Fruit fly (Drosophila melanogaster) whole organism, embryonic: ENCODE results near the gene Nup107.

ENCODE experiments used
- Ada2b ChIP-seq: fragments of 200-800 bp; sonication (Bioruptor generic); IDR thresholded peaks from 2 replicates; pipeline ENCODE4 v1.3.6; 2022; ENCODE audit warnings: missing biosample characterization, missing genetic modification characterization
- Antp ChIP-seq: fragments of 200-800 bp; sonication (Bioruptor generic); optimal IDR thresholded peaks from 3 replicates; lab custom pipeline; 2016; ENCODE audit warnings: missing biosample characterization, missing genetic modification characterization
- Atf-2 ChIP-seq: fragments of 200-800 bp; sonication (Bioruptor generic); optimal IDR thresholded peaks from 2 replicates; lab custom pipeline; 2016; ENCODE audit warnings: missing biosample characterization, missing genetic modification characterization
- CG12071 ChIP-seq: fragments of 200-800 bp; sonication (Bioruptor generic); optimal IDR thresholded peaks from 3 replicates; lab custom pipeline; 2018; ENCODE audit warnings: missing biosample characterization, mild to moderate bottlenecking, missing genetic modification characterization
- CG1647 ChIP-seq: fragments of 200-800 bp; sonication (Bioruptor generic); optimal IDR thresholded peaks from 3 replicates; lab custom pipeline; 2016; ENCODE audit warnings: missing biosample characterization, missing genetic modification characterization
- CG16779 ChIP-seq: fragments of 200-800 bp; sonication (Bioruptor generic); IDR thresholded peaks from 2 replicates; pipeline ENCODE4 v1.3.6; 2022; ENCODE audit warnings: missing biosample characterization, missing genetic modification characterization
- CG16815 ChIP-seq: fragments of 200-800 bp; sonication (Bioruptor generic); optimal IDR thresholded peaks from 3 replicates; lab custom pipeline; 2017; ENCODE audit warnings: missing biosample characterization, mild to moderate bottlenecking, missing genetic modification characterization
- CG18619 ChIP-seq: fragments of 200-800 bp; sonication (Bioruptor generic); optimal IDR thresholded peaks from 3 replicates; lab custom pipeline; 2017; ENCODE audit warnings: missing biosample characterization, mild to moderate bottlenecking, missing genetic modification characterization
- CG3995 ChIP-seq: fragments of 200-800 bp; sonication (Bioruptor generic); optimal IDR thresholded peaks from 3 replicates; lab custom pipeline; 2016; ENCODE audit warnings: missing biosample characterization, missing genetic modification characterization
- CG6254 ChIP-seq: fragments of 200-800 bp; sonication (Bioruptor generic); optimal IDR thresholded peaks from 3 replicates; lab custom pipeline; 2017; ENCODE audit warnings: mild to moderate bottlenecking, missing biosample characterization, missing genetic modification reagents, missing genetic modification characterization
- CG7839 ChIP-seq: fragments of 200-800 bp; sonication (Bioruptor generic); optimal IDR thresholded peaks from 3 replicates; lab custom pipeline; 2018; ENCODE audit warnings: missing biosample characterization, mild to moderate bottlenecking, missing genetic modification characterization, moderate library complexity
- CG7987 ChIP-seq: fragments of 200-800 bp; sonication (Bioruptor generic); optimal IDR thresholded peaks from 2 replicates; lab custom pipeline; 2018; ENCODE audit warnings: missing biosample characterization, mild to moderate bottlenecking, missing genetic modification characterization, moderate library complexity
- CG8388 ChIP-seq: fragments of 200-800 bp; sonication (Bioruptor generic); optimal IDR thresholded peaks from 2 replicates; lab custom pipeline; 2019; ENCODE audit warnings: missing biosample characterization, mild to moderate bottlenecking, missing genetic modification characterization, moderate library complexity
- CHES-1-like ChIP-seq: fragments of 200-800 bp; sonication (Bioruptor generic); optimal IDR thresholded peaks from 2 replicates; lab custom pipeline; 2016; ENCODE audit warnings: missing biosample characterization, missing genetic modification characterization
- Chrac-16 ChIP-seq: fragments of 200-800 bp; sonication (Bioruptor generic); optimal IDR thresholded peaks from 3 replicates; lab custom pipeline; 2016; ENCODE audit warnings: missing biosample characterization, missing genetic modification characterization
- Dbx ChIP-seq: fragments of 200-800 bp; sonication (Bioruptor generic); IDR thresholded peaks from 3 replicates; pipeline ENCODE4 v1.3.6; 2022; ENCODE audit warnings: missing biosample characterization, missing genetic modification characterization
- Deaf1 ChIP-seq: fragments of 200-800 bp; optimal IDR thresholded peaks from 3 replicates; lab custom pipeline; 2019; ENCODE audit warnings: missing biosample characterization, mild to moderate bottlenecking, missing genetic modification characterization, moderate library complexity
- Dip2 ChIP-seq: fragments of 200-800 bp; sonication (Bioruptor generic); IDR thresholded peaks from 2 replicates; pipeline ENCODE4 v1.3.6; 2022; ENCODE audit warnings: missing biosample characterization, missing genetic modification characterization
- Doc3 ChIP-seq: fragments of 200-800 bp; sonication (Bioruptor generic); IDR thresholded peaks from 3 replicates; pipeline ENCODE4 v1.3.6; 2022; ENCODE audit warnings: missing biosample characterization, missing genetic modification characterization; ENCODE audit not compliant: partially characterized antibody
- E2f1 ChIP-seq: fragments of 200-800 bp; sonication (Bioruptor generic); IDR thresholded peaks from 2 replicates; pipeline ENCODE4 v1.3.6; 2022; ENCODE audit warnings: missing biosample characterization, missing genetic modification characterization
- ERR ChIP-seq: fragments of 200-800 bp; sonication (Bioruptor generic); optimal IDR thresholded peaks from 2 replicates; lab custom pipeline; 2016; ENCODE audit warnings: missing biosample characterization, missing genetic modification characterization
- Gsc ChIP-seq: fragments of 200-800 bp; sonication (Bioruptor generic); IDR thresholded peaks from 2 replicates; pipeline ENCODE4 v1.3.6; 2022; ENCODE audit warnings: missing biosample characterization, missing genetic modification characterization
- Gug ChIP-seq: fragments of 200-800 bp; sonication (Bioruptor generic); IDR thresholded peaks from 4 replicates; pipeline ENCODE4 v1.3.6; 2022; ENCODE audit warnings: missing biosample characterization, missing genetic modification characterization
- HLH4C ChIP-seq: fragments of 200-800 bp; sonication (Bioruptor generic); IDR thresholded peaks from 3 replicates; pipeline ENCODE4 v1.3.6; 2022; ENCODE audit warnings: missing biosample characterization, missing genetic modification characterization; ENCODE audit not compliant: partially characterized antibody
- HLH54F ChIP-seq: fragments of 200-800 bp; sonication (Bioruptor generic); optimal IDR thresholded peaks from 3 replicates; lab custom pipeline; 2016; ENCODE audit warnings: missing biosample characterization, missing genetic modification characterization
- Kr ChIP-seq: fragments of 200-800 bp; sonication (Bioruptor generic); optimal IDR thresholded peaks from 2 replicates; lab custom pipeline; 2017; ENCODE audit warnings: missing biosample characterization, mild to moderate bottlenecking, missing genetic modification characterization
- Lhr ChIP-seq: fragments of 200-800 bp; sonication (Bioruptor generic); optimal IDR thresholded peaks from 3 replicates; lab custom pipeline; 2017; ENCODE audit warnings: mild to moderate bottlenecking, missing biosample characterization, missing genetic modification reagents, missing genetic modification characterization
- MTF-1 ChIP-seq: fragments of 200-800 bp; sonication (Bioruptor generic); optimal IDR thresholded peaks from 2 replicates; lab custom pipeline; 2018; ENCODE audit warnings: missing biosample characterization, mild to moderate bottlenecking, missing genetic modification characterization, borderline replicate concordance
- Mad ChIP-seq: fragments of 200-800 bp; sonication (Bioruptor generic); optimal IDR thresholded peaks from 2 replicates; lab custom pipeline; 2016; ENCODE audit warnings: missing biosample characterization, missing genetic modification characterization
- Nf-YC ChIP-seq: fragments of 200-800 bp; optimal IDR thresholded peaks from 3 replicates; lab custom pipeline; 2019; ENCODE audit warnings: missing biosample characterization, mild to moderate bottlenecking, missing genetic modification characterization, moderate library complexity
- NfI ChIP-seq: fragments of 200-800 bp; sonication (Bioruptor generic); optimal IDR thresholded peaks from 3 replicates; lab custom pipeline; 2018; ENCODE audit warnings: missing biosample characterization, mild to moderate bottlenecking, missing genetic modification characterization, moderate library complexity
- ash1 ChIP-seq: fragments of 200-800 bp; sonication (Bioruptor generic); optimal IDR thresholded peaks from 2 replicates; lab custom pipeline; 2018; ENCODE audit warnings: missing biosample characterization, mild to moderate bottlenecking, missing genetic modification characterization
- cad ChIP-seq: fragments of >200 bp; optimal IDR thresholded peaks from 2 replicates; lab custom pipeline; 2017; ENCODE audit warnings: missing biosample characterization, missing genetic modification characterization
- caup ChIP-seq: fragments of 200-800 bp; sonication (Bioruptor generic); optimal IDR thresholded peaks from 3 replicates; lab custom pipeline; 2017; ENCODE audit warnings: missing biosample characterization, mild to moderate bottlenecking, missing genetic modification characterization, moderate library complexity; ENCODE audit not compliant: severe bottlenecking
- corto ChIP-seq: fragments of 200-800 bp; sonication (Bioruptor generic); optimal IDR thresholded peaks from 2 replicates; lab custom pipeline; 2016; ENCODE audit warnings: missing biosample characterization, mild to moderate bottlenecking, missing genetic modification characterization, moderate library complexity
- exex ChIP-seq: fragments of 200-800 bp; sonication (Bioruptor generic); optimal IDR thresholded peaks from 4 replicates; lab custom pipeline; 2018; ENCODE audit warnings: missing biosample characterization, mild to moderate bottlenecking, missing genetic modification characterization, moderate library complexity
- fu2 ChIP-seq: fragments of 200-800 bp; sonication (Bioruptor generic); optimal IDR thresholded peaks from 2 replicates; lab custom pipeline; 2016; ENCODE audit warnings: missing biosample characterization, missing genetic modification characterization
- gcm2 ChIP-seq: fragments of 200-800 bp; sonication (Bioruptor generic); optimal IDR thresholded peaks from 2 replicates; lab custom pipeline; 2016; ENCODE audit warnings: missing biosample characterization, missing genetic modification characterization
- lilli ChIP-seq: fragments of 200-800 bp; sonication (Bioruptor generic); optimal IDR thresholded peaks from 3 replicates; lab custom pipeline; 2016; ENCODE audit warnings: missing biosample characterization, missing genetic modification characterization
- oc ChIP-seq: fragments of 200-800 bp; sonication (Bioruptor generic); optimal IDR thresholded peaks from 2 replicates; lab custom pipeline; 2018; ENCODE audit warnings: missing biosample characterization, mild to moderate bottlenecking, missing genetic modification characterization, moderate library complexity
- org-1 ChIP-seq: fragments of 200-800 bp; sonication (Bioruptor generic); optimal IDR thresholded peaks from 2 replicates; lab custom pipeline; 2017; ENCODE audit warnings: missing biosample characterization, missing genetic modification characterization
- pros ChIP-seq: fragments of 200-800 bp; sonication (Bioruptor generic); optimal IDR thresholded peaks from 3 replicates; lab custom pipeline; 2019; ENCODE audit warnings: missing biosample characterization, mild to moderate bottlenecking, missing genetic modification characterization, moderate library complexity
- pum ChIP-seq: fragments of 200-800 bp; sonication (Bioruptor generic); optimal IDR thresholded peaks from 2 replicates; lab custom pipeline; 2016; ENCODE audit warnings: missing biosample characterization, missing genetic modification characterization
- pzg ChIP-seq: fragments of 200-800 bp; sonication (Bioruptor generic); optimal IDR thresholded peaks from 3 replicates; lab custom pipeline; 2018; ENCODE audit warnings: missing biosample characterization, mild to moderate bottlenecking, missing genetic modification characterization, moderate library complexity
- schlank ChIP-seq: fragments of 200-800 bp; sonication (Bioruptor generic); optimal IDR thresholded peaks from 2 replicates; lab custom pipeline; 2018; ENCODE audit warnings: missing biosample characterization, mild to moderate bottlenecking, missing genetic modification characterization
- shn ChIP-seq: fragments of 200-800 bp; sonication (Bioruptor generic); optimal IDR thresholded peaks from 3 replicates; lab custom pipeline; 2016; ENCODE audit warnings: missing biosample characterization, missing genetic modification characterization
- sim ChIP-seq: fragments of 200-800 bp; sonication (Bioruptor generic); IDR thresholded peaks from 2 replicates; pipeline ENCODE4 v1.3.6; 2022; ENCODE audit warnings: missing biosample characterization, missing genetic modification characterization
- sqz ChIP-seq: fragments of 200-800 bp; sonication (Bioruptor generic); optimal IDR thresholded peaks from 3 replicates; lab custom pipeline; 2018; ENCODE audit warnings: missing biosample characterization, mild to moderate bottlenecking, missing genetic modification characterization
- stc ChIP-seq: fragments of 200-800 bp; sonication (Bioruptor generic); IDR thresholded peaks from 2 replicates; pipeline ENCODE4 v1.3.6; 2022; ENCODE audit warnings: missing biosample characterization, missing genetic modification characterization
- tna ChIP-seq: fragments of 200-800 bp; sonication (Bioruptor generic); IDR thresholded peaks from 2 replicates; pipeline ENCODE4 v1.3.6; 2022; ENCODE audit warnings: missing biosample characterization, missing genetic modification characterization; ENCODE audit not compliant: partially characterized antibody

Gene Nup107

DNA sequence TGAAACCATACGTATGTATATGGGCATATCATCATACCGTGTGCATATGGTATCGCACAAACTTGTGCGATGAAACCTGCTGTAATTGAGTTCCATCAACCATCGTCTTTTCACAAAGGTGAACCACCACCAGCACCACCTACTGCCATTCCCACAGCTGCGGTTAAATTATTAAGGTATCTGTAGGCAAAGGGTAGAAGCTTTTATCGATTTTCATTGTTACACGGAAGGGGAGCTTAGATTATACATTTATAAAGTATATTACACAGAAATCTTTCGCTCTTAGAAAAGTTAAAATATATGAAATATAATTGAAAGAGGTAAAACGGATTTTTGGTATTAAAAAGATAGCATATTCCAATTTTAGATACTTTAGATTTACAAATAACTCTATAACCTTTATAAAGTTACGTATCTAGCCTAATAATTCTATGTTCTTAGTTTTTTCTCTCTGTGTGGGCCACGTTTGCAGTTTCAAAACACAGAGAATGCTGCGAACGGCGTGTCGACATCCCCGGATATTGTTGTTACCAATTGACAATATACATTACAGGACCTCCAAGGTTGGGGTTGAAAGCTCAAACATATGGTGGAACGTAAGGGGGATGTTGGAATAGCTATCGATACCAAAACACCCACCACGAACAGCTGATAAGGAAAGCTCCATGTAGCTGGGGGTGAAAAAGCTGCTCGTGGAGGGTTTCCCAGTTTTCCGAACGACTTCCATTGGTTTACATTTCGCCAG, 24.7 kb upstream of the Nup107 start, which contains the start of gene CG6495 (continued):
- TF ChIP-seq Atf-2 (no peak), HLH54F (GFP tag; lab: Kevin White, UChicago) (no peak), Nf-YC (peak; percentile 55), CG8388 (GFP tag; lab: Kevin White, UChicago) (peak; percentile 57), MTF-1 (GFP tag; lab: Kevin White, UChicago) (no peak), CG12071 (GFP tag; lab: Kevin White, UChicago) (peak; percentile 1), Chrac-16 (GFP tag; lab: Kevin White, UChicago) (peak; percentile 2), tna (GFP tag; lab: Robert Waterston, UW) (no peak), Antp (GFP tag; lab: Kevin White, UChicago) (no peak), CG6254 (GFP tag; lab: Kevin White, UChicago) (no peak), Ada2b (peak; percentile 46; the same call in 1 of the 2 replicates), CG18619 (GFP tag; lab: Kevin White, UChicago) (peak; percentile 25), exex (tag; lab: Kevin White, UChicago) (peak; percentile 40), Doc3 (no peak), schlank (tag; lab: Kevin White, UChicago) (no peak), corto (GFP tag; lab: Kevin White, UChicago) (no peak), Mad (GFP tag; lab: Kevin White, UChicago) (no peak), org-1 (GFP tag; lab: Kevin White, UChicago) (peak; percentile 32), oc (tag; lab: Kevin White, UChicago) (peak; percentile 38), caup (GFP tag; lab: Kevin White, UChicago) (peak; percentile 62), sim (GFP tag; lab: Robert Waterston, UW) (no peak), gcm2 (GFP tag; lab: Kevin White, UChicago) (no peak), E2f1 (GFP tag; lab: Robert Waterston, UW) (no peak), Kr (GFP tag; lab: Kevin White, UChicago) (no peak), Gsc (GFP tag; lab: Robert Waterston, UW) (no peak), ash1 (GFP tag; lab: Kevin White, UChicago) (no peak), Deaf1 (tag; lab: Kevin White, UChicago) (peak; percentile 69), Dip2 (GFP tag; lab: Robert Waterston, UW) (no peak), cad (GFP tag; lab: Kevin White, UChicago) (no peak), CG3995 (GFP tag; lab: Kevin White, UChicago) (no peak), ERR (GFP tag; lab: Kevin White, UChicago) (no peak), pzg (GFP tag; lab: Kevin White, UChicago) (peak; percentile 19), CG1647 (GFP tag; lab: Kevin White, UChicago) (no peak), CG16779 (GFP tag; lab: Robert Waterston, UW) (no peak), Lhr (GFP tag; lab: Kevin White, UChicago) (no peak), CG7839 (tag; lab: Kevin White, UChicago) (peak; percentile 75), Dbx (GFP tag; lab: Robert Waterston, UW) (peak; percentile 67), NfI (no peak), CHES-1-like (GFP tag; lab: Kevin White, UChicago) (no peak), fu2 (no peak), Gug (GFP tag; lab: Robert Waterston, UW) (no peak), CG16815 (GFP tag; lab: Kevin White, UChicago) (no peak), pros (GFP tag; lab: Kevin White, UChicago) (no peak), stc (GFP tag; lab: Robert Waterston, UW) (peak; percentile 51; the same call in 1 of the 2 replicates), sqz (GFP tag; lab: Kevin White, UChicago) (no peak), CG7987 (no peak), pum (no peak), lilli (GFP tag; lab: Kevin White, UChicago) (peak; percentile 24), shn (GFP tag; lab: Kevin White, UChicago) (no peak), HLH4C (GFP tag; lab: Robert Waterston, UW) (no peak)
